Fruit fly (Drosophila melanogaster) whole organism, adult: Measurements from ENCODE around the gene CG33912.

Experiments used
- CG11617 ChIP-seq: fragments of 200-800 bp; sonication (Bioruptor generic); optimal IDR thresholded peaks from 2 replicates; lab custom pipeline; 2017; ENCODE audit warnings: mild to moderate bottlenecking, missing biosample characterization, missing genetic modification reagents, missing genetic modification characterization
- CG12768 ChIP-seq: fragments of 200-800 bp; sonication (Bioruptor generic); optimal IDR thresholded peaks from 2 replicates; lab custom pipeline; 2017; ENCODE audit warnings: missing biosample characterization, missing genetic modification characterization, mild to moderate bottlenecking, moderate library complexity, missing genetic modification reagents
- Clk ChIP-seq: fragments of 200-800 bp; sonication (Bioruptor generic); optimal IDR thresholded peaks from 2 replicates; lab custom pipeline; 2017; ENCODE audit warnings: missing biosample characterization, missing genetic modification characterization
- Crg-1 ChIP-seq: fragments of 200-800 bp; sonication (Bioruptor generic); optimal IDR thresholded peaks from 2 replicates; lab custom pipeline; 2016; ENCODE audit warnings: missing biosample characterization, missing genetic modification characterization
- cnc ChIP-seq, 2 experiments: fragments of >200 bp; optimal IDR thresholded peaks; 2 replicates each; lab custom pipeline; 2017
- tj ChIP-seq: fragments of 200-800 bp; sonication (Bioruptor generic); optimal IDR thresholded peaks from 3 replicates; lab custom pipeline; 2017; ENCODE audit warnings: missing biosample characterization, mild to moderate bottlenecking, missing genetic modification characterization, moderate library complexity

- no peak for TF ChIP-seq Clk (GFP tag; lab: Kevin White, UChicago)
- TF ChIP-seq CG12768 (GFP tag; lab: Kevin White, UChicago), result no peak
- no peak for TF ChIP-seq CG11617
- no peak for TF ChIP-seq tj (GFP tag; lab: Kevin White, UChicago)
- no peak for TF ChIP-seq cnc (optimal IDR thresholded peaks at IDR 0.05; lab: Kevin White, UChicago)
- no peak for TF ChIP-seq Crg-1 (GFP tag; lab: Kevin White, UChicago)
Observed at dm6 chr3L:20729415-20729814, 26.1 kb downstream of the CG33912 start.
